Worm (Caenorhabditis elegans) whole organism, L4 larva: Measurements from ENCODE around the gene tre-2.

Experiments used
- F37D6.2 ChIP-seq: sonication (generic microtip); optimal IDR thresholded peaks from 2 replicates; lab custom pipeline; 2016; ENCODE audit warnings: mild to moderate bottlenecking, missing genetic modification characterization, missing compliant biosample characterization
- F44E2.7 ChIP-seq: fragments of 200-800 bp; sonication (Bioruptor generic); IDR thresholded peaks from 2 replicates; pipeline ENCODE4 v2.1.2; 2022; ENCODE audit warnings: missing genetic modification characterization, missing compliant biosample characterization
- R02D3.7 ChIP-seq: fragments of 150-350 bp; sonication (generic microtip); optimal IDR thresholded peaks from 3 replicates; lab custom pipeline; 2014; ENCODE audit warnings: missing biosample characterization, missing genetic modification characterization
- T20F7.1 ChIP-seq: fragments of 200-800 bp; sonication (Bioruptor generic); optimal IDR thresholded peaks from 2 replicates; lab custom pipeline; 2018; ENCODE audit warnings: mild to moderate bottlenecking, missing genetic modification characterization, missing compliant biosample characterization
- Y105C5A.15 ChIP-seq: fragments of 200-800 bp; sonication (Bioruptor generic); IDR thresholded peaks from 2 replicates; pipeline ENCODE4 v1.3.6; 2022; ENCODE audit warnings: missing genetic modification characterization, missing compliant biosample characterization
- Y75B8A.6 ChIP-seq: fragments of 200-800 bp; sonication (Bioruptor generic); IDR thresholded peaks from 2 replicates; pipeline ENCODE4 v1.3.6; 2022; ENCODE audit warnings: missing genetic modification reagents, missing genetic modification characterization, missing compliant biosample characterization
- aha-1 ChIP-seq: fragments of 150-350 bp; peaks from one replicate; lab custom pipeline; 2014; ENCODE audit warnings: missing biosample characterization, missing genetic modification characterization
- aly-2 ChIP-seq: sonication (generic microtip); optimal IDR thresholded peaks from 2 replicates; lab custom pipeline; 2018; ENCODE audit warnings: missing biosample characterization, missing genetic modification characterization
- ceh-44 ChIP-seq: fragments of 200-800 bp; sonication (Bioruptor generic); IDR thresholded peaks from 2 replicates; pipeline ENCODE4 v1.3.6; 2022; ENCODE audit warnings: missing genetic modification reagents, missing genetic modification characterization, missing compliant biosample characterization
- ctbp-1 ChIP-seq: fragments of 200-800 bp; sonication (Bioruptor generic); IDR thresholded peaks from 2 replicates; pipeline ENCODE4 v1.3.6; 2022; ENCODE audit warnings: missing genetic modification reagents, missing genetic modification characterization, missing compliant biosample characterization
- daf-12 ChIP-seq: fragments of 150-350 bp; optimal IDR thresholded peaks from 2 replicates; lab custom pipeline; 2014; ENCODE audit warnings: missing biosample characterization, missing genetic modification reagents, missing genetic modification characterization
- daf-16 ChIP-seq, 3 experiments: sonication (generic microtip); optimal IDR thresholded peaks; 2 replicates each; lab custom pipeline; 2016 to 2017; ENCODE audit warnings: missing genetic modification characterization in 3 of 3, missing genetic modification reagents in 3 of 3, mild to moderate bottlenecking in 2 of 3, missing compliant biosample characterization in 2 of 3, missing biosample characterization in 1 of 3, moderate library complexity in 1 of 3
- daf-19 ChIP-seq: fragments of 200-800 bp; sonication (Bioruptor generic); conservative IDR thresholded peaks from 2 replicates; pipeline ENCODE4 v1.3.6; 2022; ENCODE audit warnings: missing genetic modification characterization, missing compliant biosample characterization
- dmd-6 ChIP-seq: fragments of 200-800 bp; sonication (Bioruptor generic); IDR thresholded peaks from 2 replicates; pipeline ENCODE4 v1.3.6; 2022; ENCODE audit warnings: missing genetic modification reagents, missing genetic modification characterization, missing compliant biosample characterization
- dmd-8 ChIP-seq: fragments of 200-800 bp; sonication (Bioruptor generic); IDR thresholded peaks from 2 replicates; pipeline ENCODE4 v1.3.6; 2022; ENCODE audit warnings: missing genetic modification characterization, missing compliant biosample characterization
- dmd-9 ChIP-seq: fragments of 200-800 bp; sonication (Bioruptor generic); IDR thresholded peaks from 2 replicates; pipeline ENCODE4 v1.3.6; 2022; ENCODE audit warnings: missing genetic modification reagents, missing genetic modification characterization, missing compliant biosample characterization
- duxl-1 ChIP-seq: sonication (generic microtip); optimal IDR thresholded peaks from 2 replicates; lab custom pipeline; 2016; ENCODE audit warnings: mild to moderate bottlenecking, missing genetic modification characterization, moderate library complexity, missing compliant biosample characterization; ENCODE audit not compliant: poor library complexity
- dve-1 ChIP-seq: sonication (generic microtip); optimal IDR thresholded peaks from 2 replicates; lab custom pipeline; 2017; ENCODE audit warnings: antibody characterized with exemption, mild to moderate bottlenecking, missing genetic modification characterization, missing compliant biosample characterization; ENCODE audit not compliant: insufficient read depth
- fkh-10 ChIP-seq: fragments of 150-350 bp; optimal IDR thresholded peaks from 2 replicates; lab custom pipeline; 2014; ENCODE audit warnings: missing biosample characterization, missing genetic modification reagents, missing genetic modification characterization
- fos-1 ChIP-seq: fragments of 150-350 bp; optimal IDR thresholded peaks from 2 replicates; lab custom pipeline; 2014; ENCODE audit warnings: missing biosample characterization, missing genetic modification characterization
- hlh-11 ChIP-seq: fragments of 200-800 bp; sonication (Bioruptor generic); optimal IDR thresholded peaks from 2 replicates; lab custom pipeline; 2018; ENCODE audit warnings: mild to moderate bottlenecking, missing genetic modification characterization, missing compliant biosample characterization
- hmg-1.1 ChIP-seq: fragments of 200-800 bp; sonication (Bioruptor generic); IDR thresholded peaks from 2 replicates; pipeline ENCODE4 v1.3.6; 2022; ENCODE audit warnings: missing genetic modification reagents, missing genetic modification characterization, missing compliant biosample characterization
- jun-1 ChIP-seq: fragments of 150-350 bp; optimal IDR thresholded peaks from 2 replicates; lab custom pipeline; 2014; ENCODE audit warnings: missing biosample characterization, missing genetic modification reagents, missing genetic modification characterization
- lin-1 ChIP-seq: fragments of 200-800 bp; sonication (Bioruptor generic); IDR thresholded peaks from 2 replicates; pipeline ENCODE4 v1.3.6; 2022; ENCODE audit warnings: missing genetic modification reagents, missing genetic modification characterization, missing compliant biosample characterization
- lin-15B ChIP-seq: fragments of 150-350 bp; sonication (generic microtip); optimal IDR thresholded peaks from 3 replicates; lab custom pipeline; 2014; ENCODE audit warnings: missing biosample characterization, missing genetic modification characterization
- lin-29 ChIP-seq: fragments of 200-800 bp; sonication (Bioruptor generic); IDR thresholded peaks from 2 replicates; pipeline ENCODE4 v1.3.6; 2022; ENCODE audit warnings: missing genetic modification reagents, missing genetic modification characterization, missing compliant biosample characterization
- lin-38 ChIP-seq: fragments of 200-800 bp; sonication (Bioruptor generic); IDR thresholded peaks from 2 replicates; pipeline ENCODE4 v1.3.6; 2022; ENCODE audit warnings: missing genetic modification reagents, missing genetic modification characterization, missing compliant biosample characterization
- lin-39 ChIP-seq: fragments of 150-350 bp; optimal IDR thresholded peaks from 2 replicates; lab custom pipeline; 2014; ENCODE audit warnings: missing biosample characterization, missing genetic modification reagents, missing genetic modification characterization
- lir-3 ChIP-seq: sonication (generic microtip); optimal IDR thresholded peaks from 2 replicates; lab custom pipeline; 2016; ENCODE audit warnings: mild to moderate bottlenecking, missing genetic modification characterization, missing compliant biosample characterization
- lsy-2 ChIP-seq, 2 experiments: fragments of 150-350 bp in 1 of 2; sonication (generic microtip) in 1 of 2; optimal IDR thresholded peaks; 2 replicates each; lab custom pipeline; 2014 to 2017; ENCODE audit warnings: missing biosample characterization in 2 of 2, missing genetic modification characterization in 2 of 2
- madf-9 ChIP-seq: fragments of 200-800 bp; sonication (Bioruptor generic); conservative IDR thresholded peaks from 2 replicates; pipeline ENCODE4 v1.3.6; 2022; ENCODE audit warnings: missing genetic modification reagents, missing genetic modification characterization, missing compliant biosample characterization
- mdl-1 ChIP-seq, 2 experiments: fragments of 150-350 bp in 1 of 2; sonication (generic microtip) in 1 of 2; optimal IDR thresholded peaks; 2 replicates each; lab custom pipeline; 2014 to 2017; ENCODE audit warnings: missing biosample characterization in 2 of 2, missing genetic modification characterization in 2 of 2
- mdt-29 ChIP-seq: fragments of 200-800 bp; sonication (Bioruptor generic); IDR thresholded peaks from 2 replicates; pipeline ENCODE4 v1.3.6; 2022; ENCODE audit warnings: missing genetic modification reagents, missing genetic modification characterization, missing compliant biosample characterization
- mes-2 ChIP-seq: sonication (generic microtip); optimal IDR thresholded peaks from 2 replicates; lab custom pipeline; 2016; ENCODE audit warnings: missing genotype, mild to moderate bottlenecking, missing genetic modification characterization, missing compliant biosample characterization; ENCODE audit not compliant: poor library complexity, severe bottlenecking
- nhr-25 ChIP-seq: sonication (generic microtip); optimal IDR thresholded peaks from 2 replicates; lab custom pipeline; 2017; ENCODE audit warnings: missing genetic modification characterization, mild to moderate bottlenecking, missing compliant biosample characterization, antibody characterized with exemption, moderate library complexity, borderline replicate concordance; ENCODE audit not compliant: insufficient read depth
- nhr-41 ChIP-seq: fragments of 200-800 bp; sonication (Bioruptor generic); IDR thresholded peaks from 2 replicates; pipeline ENCODE4 v1.3.6; 2022; ENCODE audit warnings: missing genetic modification reagents, missing genetic modification characterization, missing compliant biosample characterization
- nhr-42 ChIP-seq: fragments of 200-800 bp; sonication (Bioruptor generic); IDR thresholded peaks from 2 replicates; pipeline ENCODE4 v1.3.6; 2022; ENCODE audit warnings: missing genetic modification characterization, missing compliant biosample characterization
- nhr-6 ChIP-seq: fragments of 150-350 bp; optimal IDR thresholded peaks from 2 replicates; lab custom pipeline; 2014; ENCODE audit warnings: missing biosample characterization, missing genetic modification characterization
- nhr-76 ChIP-seq: fragments of 150-350 bp; optimal IDR thresholded peaks from 2 replicates; lab custom pipeline; 2014; ENCODE audit warnings: missing biosample characterization, missing genetic modification characterization
- pqm-1 ChIP-seq: sonication (generic microtip); optimal IDR thresholded peaks from 2 replicates; lab custom pipeline; 2017; ENCODE audit warnings: missing biosample characterization, missing genetic modification characterization
- set-16 ChIP-seq: fragments of 200-800 bp; sonication (Bioruptor generic); IDR thresholded peaks from 2 replicates; pipeline ENCODE4 v1.3.6; 2022; ENCODE audit warnings: missing genetic modification reagents, missing genetic modification characterization, missing compliant biosample characterization
- skn-1 ChIP-seq: fragments of 150-350 bp; optimal IDR thresholded peaks from 2 replicates; lab custom pipeline; 2014; ENCODE audit warnings: missing biosample characterization, missing genetic modification characterization
- snpc-4 ChIP-seq: fragments of 150-350 bp; optimal IDR thresholded peaks from 2 replicates; lab custom pipeline; 2014; ENCODE audit warnings: missing biosample characterization, missing genetic modification characterization
- spr-3 ChIP-seq: fragments of 200-800 bp; sonication (Bioruptor generic); optimal IDR thresholded peaks from 2 replicates; lab custom pipeline; 2018; ENCODE audit warnings: mild to moderate bottlenecking, missing genetic modification characterization, missing compliant biosample characterization
- unc-39 ChIP-seq: sonication (generic microtip); optimal IDR thresholded peaks from 2 replicates; lab custom pipeline; 2017; ENCODE audit warnings: missing biosample characterization, missing genetic modification characterization
- zfp-3 ChIP-seq: fragments of 200-800 bp; sonication (Bioruptor generic); conservative IDR thresholded peaks from 2 replicates; pipeline ENCODE4 v1.3.6; 2022; ENCODE audit warnings: missing genetic modification reagents, missing genetic modification characterization, missing compliant biosample characterization
- zip-11 ChIP-seq: fragments of 200-800 bp; sonication (Bioruptor generic); IDR thresholded peaks from 2 replicates; pipeline ENCODE4 v1.3.6; 2022; ENCODE audit warnings: missing genetic modification characterization, missing compliant biosample characterization
- ztf-11 ChIP-seq: fragments of 150-350 bp; optimal IDR thresholded peaks from 2 replicates; lab custom pipeline; 2014; ENCODE audit warnings: missing biosample characterization, missing genetic modification characterization
- ztf-7 ChIP-seq: fragments of 150-350 bp; optimal IDR thresholded peaks from 2 replicates; lab custom pipeline; 2014; ENCODE audit warnings: missing biosample characterization, missing genetic modification characterization

The tre-2 gene

ce11 chrIV:6887601-6888099 is 4.4 kb upstream of the tre-2 start, which contains the start of the genes T05A12.3 and T05A12.4 (continued):
- TF ChIP-seq lin-15B = no peak
- no peak for TF ChIP-seq jun-1
- no peak for TF ChIP-seq lin-38 (GFP tag; lab: Robert Waterston, UW)
- TF ChIP-seq F37D6.2 (tag; lab: Kevin White, UChicago) = no peak
- TF ChIP-seq ceh-44 (GFP tag; lab: Robert Waterston, UW) = no peak
- TF ChIP-seq T20F7.1 (GFP tag; lab: Kevin White, UChicago) = no peak
- no peak for TF ChIP-seq lin-1 (GFP tag; lab: Robert Waterston, UW)
- no peak for TF ChIP-seq nhr-42 (GFP tag; lab: Robert Waterston, UW)
- no peak for TF ChIP-seq mdl-1 (tag; optimal IDR thresholded peaks at IDR 0.05; lab: Kevin White, UChicago)
- TF ChIP-seq zfp-3 (GFP tag; lab: Robert Waterston, UW) = no peak

ce11 chrIV:6881183-6881582 is 2.1 kb downstream of the tre-2 start:
- TF ChIP-seq fkh-10 (GFP tag; lab: Kevin White, UChicago) (peak; percentile 14), hmg-1.1 (GFP tag; lab: Robert Waterston, UW) (peak; percentile 48; the same call in 1 of the 2 replicates), ztf-7 (tag; lab: Kevin White, UChicago) (no peak), daf-12 (tag; lab: Kevin White, UChicago) (no peak), nhr-6 (tag; lab: Kevin White, UChicago) (no peak), mes-2 (tag; lab: Kevin White, UChicago) (peak; percentile 31), Y75B8A.6 (no peak), daf-19 (no peak), lir-3 (tag; lab: Kevin White, UChicago) (no peak), set-16 (no peak), duxl-1 (tag; lab: Kevin White, UChicago) (no peak), ctbp-1 (peak; percentile 36; the same call in 1 of the 2 replicates), fos-1 (tag; lab: Kevin White, UChicago) (no peak), aha-1 (tag; lab: Kevin White, UChicago) (no peak), F44E2.7 (GFP tag; lab: Robert Waterston, UW) (no peak), ztf-11 (no peak), dmd-6 (peak; percentile 77), aly-2 (no peak), dmd-8 (GFP tag; lab: Robert Waterston, UW) (no peak), ceh-44 (GFP tag; lab: Robert Waterston, UW) (no peak), R02D3.7 (tag; lab: Kevin White, UChicago) (no peak), jun-1 (no peak), lsy-2 (tag; optimal IDR thresholded peaks at IDR 0.05; lab: Kevin White, UChicago) (peak; percentile 49 to 73), nhr-25 (no peak), daf-16 (GFP tag; optimal IDR thresholded peaks at IDR 0.05; lab: Kevin White, UChicago) (peak in 1 of 2 experiments; percentile 54), daf-16 (tag; optimal IDR thresholded peaks at IDR 0.05; lab: Kevin White, UChicago) (no peak), zip-11 (GFP tag; lab: Robert Waterston, UW) (no peak), dmd-9 (GFP tag; lab: Robert Waterston, UW) (no peak), spr-3 (GFP tag; lab: Kevin White, UChicago) (no peak), madf-9 (GFP tag; lab: Robert Waterston, UW) (0 out of 2 replicates have a peak, but pooled peaks have one; percentile 11), zfp-3 (GFP tag; lab: Robert Waterston, UW) (no peak), unc-39 (tag; lab: Kevin White, UChicago) (no peak), snpc-4 (tag; lab: Kevin White, UChicago) (no peak), lin-39 (tag; lab: Kevin White, UChicago) (no peak), hlh-11 (peak; percentile 85), mdl-1 (tag; optimal IDR thresholded peaks at IDR 0.05; lab: Kevin White, UChicago) (peak in 1 of 2 experiments; percentile 53), Y105C5A.15 (GFP tag; lab: Robert Waterston, UW) (no peak), nhr-41 (no peak), skn-1 (tag; lab: Kevin White, UChicago) (no peak), mdt-29 (GFP tag; lab: Robert Waterston, UW) (no peak), lin-29 (GFP tag; lab: Robert Waterston, UW) (no peak), pqm-1 (tag; lab: Kevin White, UChicago) (no peak), dve-1 (tag; lab: Kevin White, UChicago) (peak; percentile 12), nhr-76 (tag; lab: Kevin White, UChicago) (no peak)
